Fruit fly (Drosophila melanogaster) whole organism, adult: ENCODE data around the gene Tmtc4.
A peak's percentile ranks its signal among the peaks of the same experiment; 100 is the strongest.

Source experiments
- CG11617 ChIP-seq: fragments of 200-800 bp; sonication (Bioruptor generic); optimal IDR thresholded peaks from 2 replicates; lab custom pipeline; 2017; ENCODE audit warnings: mild to moderate bottlenecking, missing biosample characterization, missing genetic modification reagents, missing genetic modification characterization
- CG12768 ChIP-seq: fragments of 200-800 bp; sonication (Bioruptor generic); optimal IDR thresholded peaks from 2 replicates; lab custom pipeline; 2017; ENCODE audit warnings: missing biosample characterization, missing genetic modification characterization, mild to moderate bottlenecking, moderate library complexity, missing genetic modification reagents
- CG14711 ChIP-seq: fragments of 200-800 bp; sonication (Bioruptor generic); optimal IDR thresholded peaks from 2 replicates; lab custom pipeline; 2018; ENCODE audit warnings: missing biosample characterization, mild to moderate bottlenecking, missing genetic modification characterization, moderate library complexity
- CG1620 ChIP-seq: fragments of 200-800 bp; sonication (Bioruptor generic); optimal IDR thresholded peaks from 2 replicates; lab custom pipeline; 2016; ENCODE audit warnings: missing biosample characterization, missing genetic modification characterization
- CG33017 ChIP-seq: fragments of 200-800 bp; sonication (Bioruptor generic); optimal IDR thresholded peaks from 2 replicates; lab custom pipeline; 2018; ENCODE audit warnings: missing biosample characterization, mild to moderate bottlenecking, missing genetic modification characterization, moderate library complexity
- CG5204 ChIP-seq: fragments of 200-800 bp; sonication (Bioruptor generic); optimal IDR thresholded peaks from 2 replicates; lab custom pipeline; 2016; ENCODE audit warnings: missing biosample characterization, missing genetic modification characterization
- CG7045 ChIP-seq: fragments of 200-800 bp; sonication (Bioruptor generic); optimal IDR thresholded peaks from 2 replicates; lab custom pipeline; 2017; ENCODE audit warnings: missing biosample characterization, mild to moderate bottlenecking, missing genetic modification characterization
- CG7101 ChIP-seq: fragments of 200-800 bp; sonication (Bioruptor generic); optimal IDR thresholded peaks from 2 replicates; lab custom pipeline; 2018; ENCODE audit warnings: missing biosample characterization, mild to moderate bottlenecking, missing genetic modification characterization, moderate library complexity
- Clk ChIP-seq: fragments of 200-800 bp; sonication (Bioruptor generic); optimal IDR thresholded peaks from 2 replicates; lab custom pipeline; 2017; ENCODE audit warnings: missing biosample characterization, missing genetic modification characterization
- Crg-1 ChIP-seq: fragments of 200-800 bp; sonication (Bioruptor generic); optimal IDR thresholded peaks from 2 replicates; lab custom pipeline; 2016; ENCODE audit warnings: missing biosample characterization, missing genetic modification characterization
- Hr96 ChIP-seq: fragments of 200-800 bp; sonication (Bioruptor generic); optimal IDR thresholded peaks from 2 replicates; lab custom pipeline; 2016; ENCODE audit warnings: missing biosample characterization, missing genetic modification characterization
- Mnt ChIP-seq: fragments of 200-800 bp; sonication (Bioruptor generic); optimal IDR thresholded peaks from 2 replicates; lab custom pipeline; 2016; ENCODE audit warnings: missing biosample characterization, mild to moderate bottlenecking, missing genetic modification characterization
- bab1 ChIP-seq: fragments of 200-800 bp; sonication (Bioruptor generic); optimal IDR thresholded peaks from 3 replicates; lab custom pipeline; 2019; ENCODE audit warnings: missing biosample characterization, mild to moderate bottlenecking, missing genetic modification characterization, moderate library complexity
- cic ChIP-seq: fragments of 200-800 bp; sonication (Bioruptor generic); optimal IDR thresholded peaks from 2 replicates; lab custom pipeline; 2017; ENCODE audit warnings: missing biosample characterization, mild to moderate bottlenecking, missing genetic modification characterization, moderate library complexity
- cnc ChIP-seq, 2 experiments: fragments of >200 bp; optimal IDR thresholded peaks; 2 replicates each; lab custom pipeline; 2017
- kay ChIP-seq: fragments of 200-800 bp; sonication (Bioruptor generic); peaks from one replicate; lab custom pipeline; 2016; ENCODE audit warnings: missing biosample characterization, missing genetic modification characterization, borderline replicate concordance
- ovo ChIP-seq: fragments of 200-800 bp; sonication (Bioruptor generic); optimal IDR thresholded peaks from 2 replicates; lab custom pipeline; 2016; ENCODE audit warnings: missing biosample characterization, missing genetic modification characterization
- pad ChIP-seq: fragments of 200-800 bp; sonication (Bioruptor generic); optimal IDR thresholded peaks from 3 replicates; lab custom pipeline; 2017; ENCODE audit warnings: missing biosample characterization, missing genetic modification characterization, mild to moderate bottlenecking, moderate library complexity, missing genetic modification reagents
- tj ChIP-seq: fragments of 200-800 bp; sonication (Bioruptor generic); optimal IDR thresholded peaks from 3 replicates; lab custom pipeline; 2017; ENCODE audit warnings: missing biosample characterization, mild to moderate bottlenecking, missing genetic modification characterization, moderate library complexity
- toe ChIP-seq: fragments of 200-800 bp; sonication (Bioruptor generic); optimal IDR thresholded peaks from 2 replicates; lab custom pipeline; 2016; ENCODE audit warnings: missing biosample characterization, missing genetic modification characterization

Gene Tmtc4

dm6 chr3R:15379071-15379470, 28.0 kb downstream of the Tmtc4 start:
- TF ChIP-seq CG14711 (tag; lab: Kevin White, UChicago) (no peak), kay (no peak), CG11617 (no peak), Hr96 (no peak), cnc (optimal IDR thresholded peaks at IDR 0.05; lab: Kevin White, UChicago) (no peak), Clk (no peak), ovo (GFP tag; lab: Kevin White, UChicago) (no peak), cic (GFP tag; lab: Kevin White, UChicago) (no peak), Mnt (GFP tag; lab: Kevin White, UChicago) (no peak), CG12768 (no peak), tj (no peak), toe (no peak), CG5204 (GFP tag; lab: Kevin White, UChicago) (no peak), CG1620 (GFP tag; lab: Kevin White, UChicago) (no peak), CG7045 (GFP tag; lab: Kevin White, UChicago) (no peak), pad (GFP tag; lab: Kevin White, UChicago) (no peak), bab1 (no peak)

DNA sequence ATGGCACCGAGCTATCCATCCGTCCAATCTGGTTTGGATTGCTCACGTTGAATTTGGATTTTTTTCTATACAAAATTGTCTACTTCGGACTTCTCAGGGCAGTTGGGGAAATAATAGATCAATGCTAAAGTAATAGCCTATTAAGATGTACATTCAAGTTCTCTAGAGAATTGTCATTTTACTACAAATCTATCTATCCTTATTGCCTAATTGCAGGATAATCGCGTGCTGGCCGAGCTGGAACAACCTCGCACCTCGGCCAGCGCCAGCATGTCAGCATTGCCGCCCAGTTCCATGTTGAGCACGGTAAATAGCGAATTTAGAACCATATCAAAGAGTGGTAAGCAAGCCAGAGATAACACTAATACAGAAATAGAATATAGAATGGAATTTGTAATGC, 31.8 kb downstream of the Tmtc4 start, which contains the start of gene h-cup:
Gene h-cup, minus strand, starts transcription at position 101 of the 400 bp plus-strand sequence.
- TF ChIP-seq CG1620 (GFP tag; lab: Kevin White, UChicago) (no peak), CG14711 (tag; lab: Kevin White, UChicago) (no peak), cic (GFP tag; lab: Kevin White, UChicago) (no peak), Hr96 (no peak), CG7045 (GFP tag; lab: Kevin White, UChicago) (no peak), bab1 (no peak), ovo (GFP tag; lab: Kevin White, UChicago) (no peak), kay (no peak), CG7101 (tag; lab: Kevin White, UChicago) (no peak), tj (no peak), CG11617 (no peak), Clk (no peak), CG5204 (GFP tag; lab: Kevin White, UChicago) (no peak), Mnt (GFP tag; lab: Kevin White, UChicago) (no peak), cnc (optimal IDR thresholded peaks at IDR 0.05; lab: Kevin White, UChicago) (no peak), CG33017 (no peak), Crg-1 (GFP tag; lab: Kevin White, UChicago) (no peak), toe (no peak), pad (GFP tag; lab: Kevin White, UChicago) (no peak), CG12768 (no peak)

DNA sequence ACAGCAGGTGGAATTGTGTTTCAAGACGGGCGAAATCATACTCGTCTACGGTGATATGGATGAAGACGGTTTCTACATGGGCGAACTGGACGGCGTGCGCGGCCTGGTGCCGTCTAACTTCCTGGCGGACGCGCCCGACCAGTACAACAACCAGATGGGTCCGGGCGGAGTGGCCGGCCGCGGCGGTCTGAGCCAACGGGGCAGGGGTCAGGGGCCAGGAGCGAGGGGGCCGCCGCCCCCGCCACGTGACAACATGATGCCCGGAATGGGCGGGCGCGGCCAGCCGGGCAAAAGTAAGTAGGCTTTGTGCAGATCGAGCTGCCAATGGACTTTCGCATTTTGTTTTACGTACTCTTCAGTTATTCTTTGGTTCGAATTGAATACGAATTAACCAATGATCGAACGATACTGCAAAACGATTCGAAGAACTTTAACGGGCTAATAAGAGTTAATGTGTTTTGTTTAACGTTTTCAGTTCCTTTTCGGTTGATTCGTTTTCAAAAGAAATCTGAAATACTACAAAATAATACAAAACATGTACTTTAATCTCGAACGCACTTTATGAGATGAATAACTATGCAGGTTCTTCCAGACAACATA, 42.3 kb downstream of the Tmtc4 start:
- TF ChIP-seq CG33017, result no peak

- TF ChIP-seq CG11617 (peak; percentile 14), kay (peak; percentile 83), toe (peak; percentile 65), cnc (optimal IDR thresholded peaks at IDR 0.05; lab: Kevin White, UChicago) (no peak), CG7101 (tag; lab: Kevin White, UChicago) (peak; percentile 53), CG7045 (GFP tag; lab: Kevin White, UChicago) (peak; percentile 85), tj (no peak), ovo (GFP tag; lab: Kevin White, UChicago) (peak; percentile 2), Mnt (GFP tag; lab: Kevin White, UChicago) (peak; percentile 1), Hr96 (no peak), CG5204 (GFP tag; lab: Kevin White, UChicago) (peak; percentile 26), pad (GFP tag; lab: Kevin White, UChicago) (peak; percentile 51), CG33017 (peak; percentile 38), Crg-1 (GFP tag; lab: Kevin White, UChicago) (no peak), bab1 (no peak), CG14711 (tag; lab: Kevin White, UChicago) (peak; percentile 41), CG1620 (GFP tag; lab: Kevin White, UChicago) (no peak), CG12768 (peak; percentile 84), Clk (peak; percentile 46), cic (GFP tag; lab: Kevin White, UChicago) (peak; percentile 82)
These were observed 51.6 kb downstream of the Tmtc4 start for dm6 chr3R:15402654-15403053.
